Worm (Caenorhabditis elegans) whole organism, L1 larva: ENCODE data around the gene sri-27.
A peak's percentile ranks its signal among the peaks of the same experiment; 100 is the strongest.

ENCODE experiments used
- C04F5.9 ChIP-seq: sonication (generic microtip); optimal IDR thresholded peaks from 2 replicates; lab custom pipeline; 2016; ENCODE audit warnings: missing genetic modification characterization, missing compliant biosample characterization
- aha-1 ChIP-seq: fragments of 150-350 bp; optimal IDR thresholded peaks from 2 replicates; lab custom pipeline; 2014; ENCODE audit warnings: missing biosample characterization, missing genetic modification characterization
- ama-1 ChIP-seq: fragments of 150-350 bp; optimal IDR thresholded peaks from 2 replicates; lab custom pipeline; 2014
- ceh-8 ChIP-seq: fragments of 200-800 bp; sonication (Bioruptor generic); optimal IDR thresholded peaks from 2 replicates; lab custom pipeline; 2018; ENCODE audit warnings: mild to moderate bottlenecking, missing genetic modification characterization, moderate library complexity, missing compliant biosample characterization
- dpl-1 ChIP-seq, 3 experiments: fragments of 150-350 bp in 2 of 3; sonication (generic microtip) in 1 of 3; optimal IDR thresholded peaks; 2 replicates each; lab custom pipeline; 2014 to 2017; ENCODE audit warnings: missing biosample characterization in 3 of 3, missing genetic modification characterization in 3 of 3, missing genetic modification reagents in 3 of 3
- efl-3 ChIP-seq: fragments of 200-800 bp; sonication (Bioruptor generic); optimal IDR thresholded peaks from 2 replicates; lab custom pipeline; 2018; ENCODE audit warnings: mild to moderate bottlenecking, missing genetic modification characterization, missing compliant biosample characterization
- egl-27 ChIP-seq, 2 experiments: fragments of 150-350 bp in 1 of 2; sonication (generic microtip); optimal IDR thresholded peaks; 3 replicates each; lab custom pipeline; 2017 to 2018; ENCODE audit warnings: missing biosample characterization in 2 of 2, missing genetic modification characterization in 2 of 2, missing genetic modification reagents in 2 of 2
- fkh-4 ChIP-seq: sonication (generic microtip); optimal IDR thresholded peaks from 2 replicates; lab custom pipeline; 2016; ENCODE audit warnings: missing compliant biosample characterization, missing genetic modification characterization, borderline replicate concordance
- fos-1 ChIP-seq: fragments of 150-350 bp; optimal IDR thresholded peaks from 2 replicates; lab custom pipeline; 2014; ENCODE audit warnings: missing biosample characterization, missing genetic modification characterization
- hlh-17 ChIP-seq: fragments of 200-800 bp; sonication (Bioruptor generic); optimal IDR thresholded peaks from 2 replicates; lab custom pipeline; 2018; ENCODE audit warnings: missing genetic modification characterization, mild to moderate bottlenecking, missing compliant biosample characterization, moderate library complexity, borderline replicate concordance
- hlh-4 ChIP-seq: sonication (generic microtip); optimal IDR thresholded peaks from 2 replicates; lab custom pipeline; 2016; ENCODE audit warnings: mild to moderate bottlenecking, missing genetic modification characterization, missing compliant biosample characterization
- hpl-2 ChIP-seq: fragments of 150-350 bp; optimal IDR thresholded peaks from 2 replicates; lab custom pipeline; 2014; ENCODE audit warnings: missing biosample characterization, missing genetic modification reagents, missing genetic modification characterization
- irx-1 ChIP-seq: sonication (generic microtip); optimal IDR thresholded peaks from 2 replicates; lab custom pipeline; 2016; ENCODE audit warnings: missing genetic modification characterization, missing compliant biosample characterization
- lin-14 ChIP-seq: fragments of 200-800 bp; sonication (Bioruptor generic); optimal IDR thresholded peaks from 2 replicates; lab custom pipeline; 2018; ENCODE audit warnings: mild to moderate bottlenecking, missing genetic modification characterization, moderate library complexity, missing compliant biosample characterization
- mef-2 ChIP-seq: fragments of 150-350 bp; optimal IDR thresholded peaks from 2 replicates; lab custom pipeline; 2014; ENCODE audit warnings: missing biosample characterization, missing genetic modification characterization
- nhr-47 ChIP-seq: sonication (generic microtip); optimal IDR thresholded peaks from 2 replicates; lab custom pipeline; 2016; ENCODE audit warnings: mild to moderate bottlenecking, missing genetic modification characterization, moderate library complexity, missing compliant biosample characterization
- pax-3 ChIP-seq: fragments of 200-800 bp; sonication (Bioruptor generic); optimal IDR thresholded peaks from 2 replicates; lab custom pipeline; 2018; ENCODE audit warnings: mild to moderate bottlenecking, missing genetic modification characterization, moderate library complexity, missing compliant biosample characterization
- pqm-1 ChIP-seq: sonication (generic microtip); optimal IDR thresholded peaks from 3 replicates; lab custom pipeline; 2017; ENCODE audit warnings: missing biosample characterization, missing genetic modification characterization
- rnt-1 ChIP-seq: sonication (generic microtip); optimal IDR thresholded peaks from 2 replicates; lab custom pipeline; 2016; ENCODE audit warnings: mild to moderate bottlenecking, missing genetic modification characterization, moderate library complexity, missing compliant biosample characterization
- sox-4 ChIP-seq: sonication (generic microtip); optimal IDR thresholded peaks from 2 replicates; lab custom pipeline; 2016; ENCODE audit warnings: missing genetic modification characterization, missing compliant biosample characterization
- sptf-1 ChIP-seq: fragments of 150-350 bp; optimal IDR thresholded peaks from 2 replicates; lab custom pipeline; 2014; ENCODE audit warnings: missing biosample characterization, missing genetic modification characterization
- tbx-2 ChIP-seq: sonication (generic microtip); optimal IDR thresholded peaks from 2 replicates; lab custom pipeline; 2016; ENCODE audit warnings: missing genetic modification characterization, missing compliant biosample characterization
- tlp-1 ChIP-seq: fragments of 150-350 bp; optimal IDR thresholded peaks from 2 replicates; lab custom pipeline; 2014; ENCODE audit warnings: missing biosample characterization, missing genetic modification characterization
- unc-62 ChIP-seq: fragments of 150-350 bp; optimal IDR thresholded peaks from 2 replicates; lab custom pipeline; 2014; ENCODE audit warnings: missing biosample characterization, missing genetic modification reagents, missing genetic modification characterization

The sri-27 gene

ce11 chrV:1773120-1773519 lies 47.7 kb downstream of the sri-27 start (continued):
- no peak for TF ChIP-seq unc-62 (GFP tag; lab: Kevin White, UChicago)
- TF ChIP-seq C04F5.9, result no peak
- no peak for TF ChIP-seq fos-1 (tag; lab: Kevin White, UChicago)
- peak in 2 of 3 experiments; percentile 24 to 35 for TF ChIP-seq dpl-1 (GFP tag; optimal IDR thresholded peaks at IDR 0.05; lab: Kevin White, UChicago)
- TF ChIP-seq hlh-17 (GFP tag; lab: Kevin White, UChicago), result no peak
- no peak for TF ChIP-seq ceh-8 (GFP tag; lab: Kevin White, UChicago)
- TF ChIP-seq aha-1 (tag; lab: Kevin White, UChicago), result no peak
- TF ChIP-seq irx-1 (tag; lab: Kevin White, UChicago), result no peak
- TF ChIP-seq fkh-4, result no peak
- no peak for TF ChIP-seq tlp-1 (tag; lab: Kevin White, UChicago)
- no peak for TF ChIP-seq nhr-47 (tag; lab: Kevin White, UChicago)
- no peak for TF ChIP-seq sptf-1 (tag; lab: Kevin White, UChicago)
- TF ChIP-seq hlh-4, result no peak
- no peak for TF ChIP-seq rnt-1 (tag; lab: Kevin White, UChicago)
- TF ChIP-seq tbx-2 (tag; lab: Kevin White, UChicago), result no peak
- no peak for TF ChIP-seq pqm-1 (tag; lab: Kevin White, UChicago)
- TF ChIP-seq sox-4 (tag; lab: Kevin White, UChicago), result no peak
- no peak for TF ChIP-seq efl-3
- TF ChIP-seq pax-3 (tag; lab: Kevin White, UChicago), result no peak
- TF ChIP-seq egl-27 (tag; optimal IDR thresholded peaks at IDR 0.05; lab: Kevin White, UChicago), result no peak
- TF ChIP-seq ama-1 (lab: Kevin White, UChicago), result no peak
- TF ChIP-seq, all 84 proteins: peak for 10

- TF ChIP-seq aha-1 (tag; lab: Kevin White, UChicago), result no peak
- peak; percentile 36 for TF ChIP-seq lin-14 (GFP tag; lab: Kevin White, UChicago)
- no peak for TF ChIP-seq hpl-2 (GFP tag; lab: Kevin White, UChicago)
- no peak for TF ChIP-seq mef-2
Measured at ce11 chrV:1774874-1775589, 49.6 kb downstream of the sri-27 start, which contains the start of gene F36H9.7. TSS of gene F36H9.7 (minus strand) at chrV:1774924.
